Worm (Caenorhabditis elegans): ENCODE measurements around the gene ZK637.15.

The ZK637.15 gene

ce11 chrIII:8917879-8918381 is 2.0 kb upstream of the ZK637.15 start, which contains the start of gene cdc-25.3:
cdc-25.3 (minus strand) TSS chrIII:8917929.
- no peak for TF ChIP-seq gmeb-1 (tag; optimal IDR thresholded peaks at IDR 0.05)
- no peak for TF ChIP-seq sem-4 (tag; optimal IDR thresholded peaks at IDR 0.05)
- TF ChIP-seq mdl-1 (tag; optimal IDR thresholded peaks at IDR 0.05): no peak
- TF ChIP-seq ceh-82 (tag; optimal IDR thresholded peaks at IDR 0.05): no peak
- TF ChIP-seq mbf-1 (tag; optimal IDR thresholded peaks at IDR 0.05): no peak
- TF ChIP-seq dmd-4 (tag; optimal IDR thresholded peaks at IDR 0.05): no peak
- TF ChIP-seq R02D3.7 (tag; optimal IDR thresholded peaks at IDR 0.05): no peak
- no peak for TF ChIP-seq mab-5 (tag; optimal IDR thresholded peaks at IDR 0.05)
- TF ChIP-seq nhr-21 (tag; optimal IDR thresholded peaks at IDR 0.05): no peak
- no peak for TF ChIP-seq ztf-11 (tag; optimal IDR thresholded peaks at IDR 0.05)
- no peak for TF ChIP-seq lin-11 (tag; optimal IDR thresholded peaks at IDR 0.05)
- TF ChIP-seq alr-1 (tag; optimal IDR thresholded peaks at IDR 0.05): no peak
- no peak for TF ChIP-seq lin-13 (GFP tag; optimal IDR thresholded peaks at IDR 0.05)
- TF ChIP-seq unc-39 (tag; optimal IDR thresholded peaks at IDR 0.05): no peak
- no peak for TF ChIP-seq snpc-4 (tag; optimal IDR thresholded peaks at IDR 0.05)
- no peak for TF ChIP-seq nhr-25 (tag; optimal IDR thresholded peaks at IDR 0.05)
- TF ChIP-seq blmp-1 (tag; optimal IDR thresholded peaks at IDR 0.05; ENCODE audit: insufficient read depth): no peak

- TF ChIP-seq zag-1 (tag; optimal IDR thresholded peaks at IDR 0.05) (no peak), ztf-4 (tag; optimal IDR thresholded peaks at IDR 0.05) (peak; percentile 65), nhr-77 (tag; optimal IDR thresholded peaks at IDR 0.05) (no peak), dmd-4 (tag; optimal IDR thresholded peaks at IDR 0.05) (no peak), nhr-237 (tag; optimal IDR thresholded peaks at IDR 0.05) (no peak), sma-3 (GFP tag; optimal IDR thresholded peaks at IDR 0.05) (no peak), crh-2 (tag; optimal IDR thresholded peaks at IDR 0.05) (peak; percentile 37), gmeb-1 (tag; optimal IDR thresholded peaks at IDR 0.05) (no peak), F13H6.1 (tag; optimal IDR thresholded peaks at IDR 0.05) (no peak), elt-3 (tag; optimal IDR thresholded peaks at IDR 0.05) (no peak), ama-1 (optimal IDR thresholded peaks at IDR 0.05) (no peak), ztf-1 (GFP tag; conservative IDR thresholded peaks at IDR 0.05) (no peak), unc-55 (GFP tag; optimal IDR thresholded peaks at IDR 0.05) (no peak), mbf-1 (tag; optimal IDR thresholded peaks at IDR 0.05) (no peak), lsy-2 (tag; optimal IDR thresholded peaks at IDR 0.05) (peak in 1 of 2 experiments; percentile 27), unc-62 (GFP tag; optimal IDR thresholded peaks at IDR 0.05) (no peak), nhr-12 (tag; optimal IDR thresholded peaks at IDR 0.05) (no peak), egl-27 (tag; optimal IDR thresholded peaks at IDR 0.05) (no peak), ceh-82 (tag; optimal IDR thresholded peaks at IDR 0.05) (no peak), mdl-1 (tag; optimal IDR thresholded peaks at IDR 0.05) (peak in 1 of 2 experiments; percentile 57), nhr-6 (tag; optimal IDR thresholded peaks at IDR 0.05) (no peak), fos-1 (tag; optimal IDR thresholded peaks at IDR 0.05) (no peak), lin-39 (tag; optimal IDR thresholded peaks at IDR 0.05) (no peak), nhr-10 (tag; optimal IDR thresholded peaks at IDR 0.05) (no peak), nhr-21 (tag; optimal IDR thresholded peaks at IDR 0.05) (no peak), nhr-23 (tag; optimal IDR thresholded peaks at IDR 0.05) (no peak), elt-1 (tag; optimal IDR thresholded peaks at IDR 0.05) (no peak), nhr-25 (tag; optimal IDR thresholded peaks at IDR 0.05) (peak; percentile 37), Y55F3AM.14 (GFP tag; optimal IDR thresholded peaks at IDR 0.05) (no peak), ztf-11 (tag; optimal IDR thresholded peaks at IDR 0.05) (no peak), ceh-16 (tag; optimal IDR thresholded peaks at IDR 0.05) (no peak), peb-1 (tag; optimal IDR thresholded peaks at IDR 0.05) (no peak), aly-2 (tag; optimal IDR thresholded peaks at IDR 0.05) (no peak), sem-4 (tag; optimal IDR thresholded peaks at IDR 0.05) (no peak), C34F6.9 (tag; optimal IDR thresholded peaks at IDR 0.05) (peak; percentile 11), lin-11 (tag; optimal IDR thresholded peaks at IDR 0.05) (no peak), snpc-4 (tag; optimal IDR thresholded peaks at IDR 0.05) (no peak), R02D3.7 (tag; optimal IDR thresholded peaks at IDR 0.05) (no peak), nhr-11 (tag; optimal IDR thresholded peaks at IDR 0.05) (no peak), mab-5 (tag; optimal IDR thresholded peaks at IDR 0.05) (no peak), skn-1 (tag; optimal IDR thresholded peaks at IDR 0.05) (no peak), lin-13 (GFP tag; optimal IDR thresholded peaks at IDR 0.05) (peak; percentile 18), blmp-1 (tag; optimal IDR thresholded peaks at IDR 0.05; ENCODE audit: insufficient read depth) (no peak), unc-39 (tag; optimal IDR thresholded peaks at IDR 0.05) (no peak), sma-9 (GFP tag; optimal IDR thresholded peaks at IDR 0.05) (peak; percentile 39), sma-9 (tag; optimal IDR thresholded peaks at IDR 0.05) (no peak), alr-1 (tag; optimal IDR thresholded peaks at IDR 0.05) (no peak), ZK546.5 (tag; optimal IDR thresholded peaks at IDR 0.05) (no peak), nhr-129 (tag; optimal IDR thresholded peaks at IDR 0.05) (peak; percentile 54)
Measured at ce11 chrIII:8922061-8922460, 2.2 kb downstream of the ZK637.15 start.
